Fruit fly (Drosophila melanogaster) whole organism, larva: ENCODE results near the gene CG12439.

Source experiments
- noc ChIP-seq: fragments of 200-800 bp; sonication (Bioruptor generic); optimal IDR thresholded peaks from 3 replicates; lab custom pipeline; 2019; ENCODE audit warnings: missing biosample characterization, mild to moderate bottlenecking, missing genetic modification characterization, moderate library complexity

Gene CG12439

DNA sequence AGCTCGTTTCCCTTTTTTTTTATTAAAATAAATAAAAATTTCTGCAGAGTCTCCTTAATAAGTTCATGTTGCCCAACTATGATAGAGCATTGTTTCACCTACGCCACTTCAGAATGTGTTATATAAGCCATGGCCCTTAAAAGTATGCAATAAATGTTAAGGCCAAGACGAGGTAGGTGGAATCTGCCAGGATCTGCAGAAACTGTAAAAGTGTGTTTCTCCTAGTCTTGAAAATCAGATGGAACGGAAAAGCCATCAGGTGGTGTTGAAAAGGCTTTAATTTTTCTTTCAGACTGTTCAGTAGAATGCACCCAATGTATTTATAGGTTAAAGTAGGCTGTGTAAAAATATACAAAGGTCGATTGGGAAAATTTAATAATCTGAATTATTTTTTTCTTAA is at the start of gene CG12439:
Gene CG12439 (plus strand): TSS at position 301 of the 400 bp plus-strand sequence.
- no peak for TF ChIP-seq noc (tag; lab: Kevin White, UChicago)

DNA sequence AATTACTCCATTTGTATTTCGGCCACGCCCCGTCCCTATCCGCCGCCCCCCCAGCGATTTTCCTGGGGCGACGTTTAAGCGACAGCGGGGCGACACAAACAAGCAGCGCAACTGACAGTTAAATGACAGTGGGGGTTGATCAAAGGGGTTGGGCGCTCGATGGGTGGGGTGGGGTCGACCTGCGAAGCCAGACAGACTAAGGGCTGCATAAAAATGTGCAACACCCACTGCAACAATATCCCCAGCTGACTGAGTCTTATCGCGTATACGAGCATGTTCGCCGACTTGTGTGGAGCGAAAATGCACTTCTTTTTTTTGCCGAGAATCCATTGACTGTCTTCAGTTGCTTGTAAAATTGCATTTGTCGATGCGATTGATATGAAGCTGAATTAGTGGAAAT is 45.2 kb upstream of the CG12439 start, which contains the start of gene CG9582:
Gene CG9582 (minus strand): TSS at position 101 of the 400 bp plus-strand sequence.
- TF ChIP-seq noc (tag; lab: Kevin White, UChicago), result no peak

DNA sequence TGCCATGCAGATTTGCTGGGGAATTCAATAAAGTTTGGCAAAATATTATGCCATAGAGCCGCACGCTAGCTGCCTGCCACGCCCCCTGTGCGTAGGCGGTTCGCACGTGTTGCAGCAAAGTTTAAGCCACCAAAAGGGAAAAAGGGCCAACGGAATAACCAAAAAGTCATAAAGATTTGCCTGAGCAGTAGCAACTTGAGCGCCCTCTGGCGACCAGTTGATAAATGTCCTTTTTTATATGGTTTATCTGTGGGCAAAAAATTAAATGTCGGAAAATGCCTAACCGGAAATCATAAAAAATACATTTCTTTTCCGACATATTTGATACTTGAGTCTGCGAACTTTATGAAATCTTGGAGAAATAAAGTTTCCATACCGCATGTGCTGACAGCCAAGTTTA is 9.8 kb upstream of the CG12439 start:
- no peak for TF ChIP-seq noc (tag; lab: Kevin White, UChicago)

DNA sequence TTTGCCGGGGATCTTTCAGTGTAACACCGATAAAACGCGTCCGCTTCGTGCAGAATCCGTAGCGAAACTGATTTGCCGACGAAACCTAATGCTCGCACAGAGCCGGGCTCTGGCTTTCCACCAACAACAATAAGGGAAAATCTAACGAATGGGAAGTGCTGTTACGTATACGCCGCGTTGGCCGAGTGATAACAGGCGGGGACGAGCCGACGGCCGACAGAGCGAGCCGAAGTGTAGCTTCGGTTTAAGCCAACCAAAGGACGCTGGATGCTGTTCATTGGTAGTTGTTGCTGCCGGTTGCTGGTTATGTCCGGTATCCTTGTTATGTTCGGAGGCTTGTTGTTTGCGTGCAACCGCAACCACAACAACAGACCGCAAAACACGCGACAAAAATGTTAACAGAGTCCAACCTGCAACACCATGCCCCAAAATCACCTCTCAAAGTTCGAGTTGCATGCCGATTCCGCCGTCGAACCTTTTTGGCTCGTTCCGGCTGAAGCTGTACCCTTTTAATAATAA is 5.8 kb upstream of the CG12439 start, which contains the start of gene DIP-zeta:
Gene DIP-zeta (minus strand): TSS at position 71 of the 519 bp plus-strand sequence.
- TF ChIP-seq noc (tag; lab: Kevin White, UChicago), result no peak

DNA sequence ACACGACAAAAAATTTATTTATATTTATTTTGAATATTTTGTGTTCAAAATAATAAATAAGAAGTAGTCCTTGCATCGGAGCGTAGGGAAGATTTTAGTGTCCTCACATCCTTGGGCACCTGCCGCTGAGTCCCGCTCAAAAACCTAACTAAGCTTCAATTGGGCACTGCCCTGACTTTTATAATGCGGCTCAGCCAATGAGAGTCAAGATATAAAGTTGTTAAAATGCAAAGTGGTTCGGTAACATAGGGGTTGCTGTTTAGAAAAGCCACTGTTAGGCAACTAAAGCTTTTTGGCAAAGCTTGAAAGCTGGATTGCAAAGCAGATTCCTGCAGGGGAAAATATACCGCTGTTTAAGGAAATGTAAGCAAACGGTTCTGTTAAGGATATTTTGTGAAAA is 5.8 kb downstream of the CG12439 start:
- TF ChIP-seq noc (tag; lab: Kevin White, UChicago), result no peak

DNA sequence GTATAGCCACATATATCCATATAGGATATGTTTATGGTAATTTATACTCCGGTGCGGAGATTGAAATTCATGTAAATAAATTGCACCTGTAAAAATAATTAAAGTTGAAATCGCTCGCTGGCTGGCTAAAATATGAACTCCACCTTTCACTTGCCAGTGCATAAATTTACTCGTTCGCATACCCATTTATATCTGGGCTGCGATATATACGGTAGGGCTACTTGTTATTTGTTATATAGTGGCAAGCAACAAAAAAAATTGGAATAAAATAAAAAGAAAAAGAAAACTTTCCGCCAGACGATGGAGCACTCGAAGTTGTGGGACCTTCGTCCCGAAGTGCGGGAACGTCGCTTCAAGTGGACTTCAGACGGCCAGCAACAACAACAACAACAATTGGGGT is 6.9 kb downstream of the CG12439 start, which contains the start of gene Toll-4:
Gene Toll-4 (plus strand): TSS at position 301 of the 400 bp plus-strand sequence.
- no peak for TF ChIP-seq noc (tag; lab: Kevin White, UChicago)

DNA sequence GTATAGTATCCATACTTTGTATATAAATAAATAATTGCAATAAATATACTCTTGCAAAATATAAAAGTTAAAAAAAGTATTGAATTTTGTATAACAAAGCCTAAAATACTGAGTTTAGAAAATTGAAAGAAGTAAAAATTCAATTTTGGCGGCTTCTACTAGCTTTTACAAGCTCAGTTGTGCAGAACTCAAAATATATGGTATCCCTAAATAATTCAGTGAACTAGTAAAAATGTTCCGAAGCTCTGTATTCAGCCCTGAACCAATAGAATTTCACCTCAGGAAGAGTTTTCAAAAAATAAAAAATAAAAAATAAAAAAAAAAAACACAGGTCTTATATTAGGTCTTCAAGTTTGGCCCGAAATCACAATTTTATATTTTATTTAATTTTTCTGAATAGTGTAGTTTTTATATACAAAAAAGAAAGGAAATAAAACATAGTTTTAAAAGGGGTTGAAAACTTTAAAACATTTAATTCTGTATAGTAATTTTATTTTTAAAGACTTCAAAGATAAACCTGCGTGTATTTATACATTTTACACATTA is 12.7 kb downstream of the CG12439 start:
- TF ChIP-seq noc (tag; lab: Kevin White, UChicago), result no peak

DNA sequence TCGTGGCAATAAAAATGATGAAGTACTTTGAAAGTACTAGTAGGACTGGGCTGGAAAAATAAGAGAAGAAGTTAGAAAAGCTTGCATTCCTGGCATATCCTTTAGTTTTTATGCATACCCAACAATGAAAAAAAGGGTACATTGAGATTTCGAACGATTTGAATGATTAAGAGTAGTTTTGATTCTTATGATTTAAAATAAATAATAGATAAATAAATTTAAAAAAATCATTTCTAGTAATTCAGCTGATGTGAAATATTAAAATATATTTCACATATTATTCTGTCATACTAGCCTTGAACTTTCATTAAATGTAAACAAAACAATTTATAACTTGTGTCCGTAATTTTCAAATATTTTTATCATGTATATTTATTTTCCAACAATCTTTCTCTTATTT is 20.3 kb downstream of the CG12439 start, which contains the start of gene CG31609:
Gene CG31609 (plus strand): TSS at position 301 of the 400 bp plus-strand sequence.
- TF ChIP-seq noc (tag; lab: Kevin White, UChicago), result no peak

DNA sequence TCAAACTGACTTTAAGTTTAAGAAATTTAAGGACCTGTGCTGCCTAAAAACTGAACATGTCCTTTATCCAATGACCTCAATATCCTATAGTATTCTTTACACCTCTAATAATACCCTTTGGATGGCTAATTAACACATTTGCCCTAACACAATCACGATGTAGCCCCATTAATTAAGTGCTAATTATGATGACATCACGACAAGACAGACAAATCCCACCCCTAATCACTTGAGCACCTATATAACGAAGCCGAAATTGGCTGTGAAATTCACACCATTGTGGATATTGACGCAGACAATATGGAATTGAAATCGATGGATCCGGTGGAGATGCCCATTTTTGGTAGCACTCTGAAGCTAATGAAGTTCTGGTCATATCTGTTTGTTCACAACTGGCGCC is 34.6 kb downstream of the CG12439 start, which contains the start of gene Or30a:
Gene Or30a (plus strand): TSS at position 301 of the 400 bp plus-strand sequence.
- TF ChIP-seq noc (tag; lab: Kevin White, UChicago), result no peak

DNA sequence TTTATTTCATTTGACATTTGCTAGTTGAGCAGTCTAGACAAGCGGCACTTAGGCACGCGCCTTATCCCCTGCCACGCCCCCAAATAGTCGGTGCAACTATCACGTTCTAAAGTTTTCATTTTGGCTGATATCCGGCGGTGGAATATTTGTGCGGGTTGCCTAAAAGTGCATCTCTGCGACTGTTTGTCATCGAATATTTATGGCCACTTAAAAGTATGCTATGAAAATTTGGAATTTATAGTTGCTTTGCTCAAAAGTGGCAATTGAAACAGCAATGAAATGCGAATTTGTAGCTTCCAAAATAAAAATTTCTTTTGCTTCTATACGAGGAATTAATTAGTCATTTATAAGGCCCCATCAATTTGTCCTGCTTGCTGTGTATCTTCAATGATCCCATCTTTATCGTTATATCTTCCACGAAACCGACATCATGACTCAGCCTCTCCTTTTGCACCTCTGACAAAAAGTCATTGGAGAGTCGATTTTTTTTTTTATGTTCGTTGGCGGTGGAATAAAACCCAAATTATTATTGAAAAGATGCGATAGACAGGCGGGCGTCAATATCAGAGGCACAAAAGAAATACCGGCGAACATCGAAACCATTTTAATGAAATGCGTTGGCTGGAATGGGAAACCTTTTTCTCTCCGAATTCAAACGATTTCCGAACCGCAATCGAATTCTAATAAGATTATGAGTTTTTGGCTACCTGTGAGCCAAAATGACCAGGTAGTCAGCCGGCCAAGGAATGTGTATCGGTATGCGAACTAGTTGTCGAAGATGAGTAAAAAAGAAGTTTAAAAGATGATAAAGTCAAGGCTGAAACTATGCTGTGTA is 43.8 kb downstream of the CG12439 start:
- no peak for TF ChIP-seq noc (tag; lab: Kevin White, UChicago)

DNA sequence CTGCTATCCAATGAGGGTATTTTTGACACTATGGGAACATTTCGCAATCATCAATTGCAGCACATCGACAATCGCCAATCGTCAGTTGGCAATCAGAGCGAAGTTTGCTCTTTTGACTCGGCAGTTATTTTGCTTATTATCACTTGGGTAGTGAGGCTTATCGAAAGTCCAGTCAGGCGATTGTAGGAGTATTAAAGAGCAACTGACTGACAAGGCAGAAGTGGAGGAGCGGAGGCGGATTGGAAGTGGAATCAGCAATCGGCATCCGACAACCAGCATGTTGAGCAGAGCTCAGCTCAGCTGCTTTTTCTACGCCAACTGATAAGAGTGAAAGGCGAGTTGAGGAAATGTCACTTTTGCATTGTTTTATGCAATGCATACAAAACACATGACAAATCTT is 45.5 kb downstream of the CG12439 start:
- TF ChIP-seq noc (tag; lab: Kevin White, UChicago), result no peak

DNA sequence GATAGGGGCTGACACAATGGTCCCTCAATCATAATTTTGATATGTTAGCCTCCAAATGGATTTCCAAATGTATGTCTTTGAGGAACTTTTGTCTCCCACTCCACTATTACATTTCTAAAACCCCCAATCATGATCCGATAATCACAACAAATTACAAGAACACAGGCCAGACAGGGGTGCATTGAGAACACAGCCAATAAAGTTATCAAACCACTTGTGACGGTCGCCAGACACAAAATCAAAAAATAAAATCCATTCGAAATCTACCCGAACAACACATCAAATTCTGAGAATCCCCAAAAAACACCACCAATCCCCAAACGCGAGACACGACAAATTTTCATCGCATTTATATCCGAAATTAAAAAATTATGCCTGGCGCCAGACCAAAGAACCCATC is 46.8 kb downstream of the CG12439 start:
- no peak for TF ChIP-seq noc (tag; lab: Kevin White, UChicago)

DNA sequence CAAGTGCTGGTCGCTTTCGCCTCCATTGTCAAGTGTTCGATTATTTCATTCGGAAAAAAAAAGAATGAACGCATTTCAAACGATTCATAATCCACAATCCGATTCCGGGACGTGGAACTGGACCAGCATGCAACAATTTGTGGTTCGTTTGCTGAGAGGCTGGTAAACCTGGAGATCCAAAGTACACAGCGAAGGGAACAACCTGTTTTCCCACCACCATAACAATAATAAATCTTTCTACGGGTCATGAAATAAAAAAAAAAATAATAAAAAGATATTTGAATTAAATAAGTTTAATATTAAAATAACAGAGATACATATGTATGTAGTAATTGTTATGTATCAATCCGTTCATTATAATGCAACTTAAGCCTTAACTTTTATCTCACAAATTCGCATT is 47.5 kb downstream of the CG12439 start:
- TF ChIP-seq noc (tag; lab: Kevin White, UChicago), result no peak

DNA sequence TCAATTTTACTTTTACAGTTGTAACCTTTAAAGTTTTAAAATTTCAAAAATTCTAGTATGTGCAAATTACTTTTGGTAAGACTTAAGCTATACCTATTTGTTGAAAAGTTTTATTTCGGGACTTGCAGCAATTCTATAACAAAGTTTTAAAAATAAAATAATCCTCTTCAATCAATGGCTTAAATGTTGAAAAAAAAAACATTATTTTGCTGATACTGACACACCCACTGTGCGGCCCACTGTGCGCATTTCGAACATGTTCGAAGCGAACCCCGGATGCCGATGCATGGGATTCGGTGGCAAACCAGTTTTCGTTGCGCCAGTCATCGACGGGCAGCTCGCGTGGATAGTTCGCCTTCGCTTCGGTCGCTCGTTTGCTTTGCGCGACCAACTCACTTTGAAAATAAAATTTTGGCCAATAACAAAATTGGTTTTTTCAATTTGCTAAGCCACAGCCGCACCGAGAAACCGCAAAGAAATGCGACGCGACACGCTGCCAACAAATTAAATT is 48.6 kb downstream of the CG12439 start, which contains the start of gene CG32982:
Gene CG32982 (plus strand): TSS at position 320 of the 511 bp plus-strand sequence.
- peak; percentile 72 for TF ChIP-seq noc (tag; lab: Kevin White, UChicago)

DNA sequence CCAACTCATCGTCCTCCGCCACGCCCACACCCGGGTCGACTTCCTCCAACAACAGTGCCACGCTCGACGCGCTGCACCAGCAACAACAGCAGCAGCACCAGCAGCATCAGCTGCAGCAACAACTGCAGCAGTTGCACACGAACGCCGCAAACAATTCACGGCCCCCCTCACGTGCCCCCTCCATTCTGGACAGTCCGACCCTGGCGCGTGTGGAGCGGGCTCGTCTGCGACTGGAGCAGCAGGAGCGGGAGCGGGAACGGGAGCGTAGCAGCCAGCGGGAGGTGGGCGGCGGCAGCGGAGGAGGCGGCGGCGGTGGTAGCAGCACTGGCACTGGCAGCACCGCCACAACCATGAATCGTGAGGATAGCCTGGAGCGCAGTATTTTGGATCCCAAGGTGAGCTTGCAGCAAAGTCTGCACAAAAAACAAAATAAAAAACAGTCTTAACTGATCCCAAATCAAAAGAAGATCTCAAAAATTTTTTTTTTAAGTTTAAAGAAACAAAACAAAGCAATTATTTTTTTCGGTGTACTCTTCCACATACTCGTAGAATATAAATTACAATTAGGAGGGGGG is 50.2 kb downstream of the CG12439 start:
- TF ChIP-seq noc (tag; lab: Kevin White, UChicago), result no peak
